Fruit fly (Drosophila melanogaster) whole organism, embryonic: Measurements from ENCODE around the gene mil.

Experiments used
- ATbp ChIP-seq: fragments of 200-800 bp; sonication (Bioruptor generic); optimal IDR thresholded peaks from 2 replicates; lab custom pipeline; 2017; ENCODE audit warnings: missing biosample characterization, mild to moderate bottlenecking, missing genetic modification characterization, missing genetic modification reagents
- CG10147 ChIP-seq: fragments of 200-800 bp; sonication (Bioruptor generic); optimal IDR thresholded peaks from 2 replicates; lab custom pipeline; 2019; ENCODE audit warnings: missing biosample characterization, mild to moderate bottlenecking, missing genetic modification characterization, moderate library complexity
- CG10267 ChIP-seq: fragments of 200-800 bp; sonication (Bioruptor generic); optimal IDR thresholded peaks from 2 replicates; lab custom pipeline; 2018; ENCODE audit warnings: missing biosample characterization, mild to moderate bottlenecking, missing genetic modification characterization, moderate library complexity
- CG10366 ChIP-seq: fragments of 200-800 bp; sonication (Bioruptor generic); IDR thresholded peaks from 2 replicates; pipeline ENCODE4 v1.3.6; 2022; ENCODE audit warnings: missing biosample characterization, missing genetic modification characterization
- CG10431 ChIP-seq: fragments of 200-800 bp; sonication (Bioruptor generic); optimal IDR thresholded peaks from 3 replicates; lab custom pipeline; 2018; ENCODE audit warnings: missing biosample characterization, mild to moderate bottlenecking, missing genetic modification characterization
- CG12236 ChIP-seq: fragments of 200-800 bp; sonication (Bioruptor generic); optimal IDR thresholded peaks from 2 replicates; lab custom pipeline; 2016; ENCODE audit warnings: missing biosample characterization, missing genetic modification characterization
- CG13287 ChIP-seq: fragments of 200-800 bp; sonication (Bioruptor generic); IDR thresholded peaks from 2 replicates; pipeline ENCODE4 v1.3.6; 2022; ENCODE audit warnings: missing biosample characterization, missing genetic modification characterization; ENCODE audit not compliant: partially characterized antibody
- CG14050 ChIP-seq: fragments of 200-800 bp; sonication (Bioruptor generic); IDR thresholded peaks from 3 replicates; pipeline ENCODE4 v1.3.6; 2022; ENCODE audit warnings: missing biosample characterization, missing genetic modification characterization
- CG17186 ChIP-seq: fragments of 200-800 bp; sonication (Bioruptor generic); optimal IDR thresholded peaks from 3 replicates; lab custom pipeline; 2017; ENCODE audit warnings: missing biosample characterization, missing genetic modification reagents, missing genetic modification characterization
- CG17361 ChIP-seq: fragments of 200-800 bp; sonication (Bioruptor generic); IDR thresholded peaks from 3 replicates; pipeline ENCODE4 v1.3.6; 2022; ENCODE audit warnings: missing biosample characterization, missing genetic modification characterization
- CG17385 ChIP-seq: fragments of 200-800 bp; sonication (Bioruptor generic); optimal IDR thresholded peaks from 3 replicates; lab custom pipeline; 2018; ENCODE audit warnings: missing biosample characterization, mild to moderate bottlenecking, missing genetic modification characterization
- CG17829 ChIP-seq: fragments of 200-800 bp; optimal IDR thresholded peaks from 2 replicates; lab custom pipeline; 2019; ENCODE audit warnings: missing biosample characterization, mild to moderate bottlenecking, missing genetic modification characterization, moderate library complexity
- CG2116 ChIP-seq: fragments of 200-800 bp; sonication (Bioruptor generic); optimal IDR thresholded peaks from 3 replicates; lab custom pipeline; 2018; ENCODE audit warnings: missing biosample characterization, mild to moderate bottlenecking, missing genetic modification characterization
- CG2712 ChIP-seq: fragments of 200-800 bp; optimal IDR thresholded peaks from 3 replicates; lab custom pipeline; 2019; ENCODE audit warnings: missing biosample characterization, mild to moderate bottlenecking, missing genetic modification characterization, moderate library complexity
- CG34224 ChIP-seq: fragments of 200-800 bp; sonication (Bioruptor generic); IDR thresholded peaks from 3 replicates; pipeline ENCODE4 v1.3.6; 2022; ENCODE audit warnings: missing biosample characterization, missing genetic modification characterization; ENCODE audit not compliant: partially characterized antibody
- CG4424 ChIP-seq: fragments of 200-800 bp; sonication (Bioruptor generic); optimal IDR thresholded peaks from 3 replicates; lab custom pipeline; 2016; ENCODE audit warnings: missing biosample characterization, missing genetic modification characterization
- CG4617 ChIP-seq: fragments of 200-800 bp; sonication (Bioruptor generic); optimal IDR thresholded peaks from 3 replicates; lab custom pipeline; 2016; ENCODE audit warnings: missing biosample characterization, missing genetic modification characterization, borderline replicate concordance
- CG9797 ChIP-seq: fragments of 200-800 bp; sonication (Bioruptor generic); optimal IDR thresholded peaks from 3 replicates; lab custom pipeline; 2018; ENCODE audit warnings: missing biosample characterization, mild to moderate bottlenecking, missing genetic modification characterization
- D19B ChIP-seq: fragments of 200-800 bp; sonication (Bioruptor generic); optimal IDR thresholded peaks from 2 replicates; lab custom pipeline; 2017; ENCODE audit warnings: missing biosample characterization, mild to moderate bottlenecking, missing genetic modification characterization
- E2f2 ChIP-seq: fragments of 200-800 bp; sonication (Bioruptor generic); IDR thresholded peaks from 2 replicates; pipeline ENCODE4 v1.3.6; 2022; ENCODE audit warnings: missing biosample characterization, missing genetic modification characterization
- ERR ChIP-seq: fragments of 200-800 bp; sonication (Bioruptor generic); optimal IDR thresholded peaks from 2 replicates; lab custom pipeline; 2016; ENCODE audit warnings: missing biosample characterization, missing genetic modification characterization
- HmgZ ChIP-seq: fragments of 200-800 bp; sonication (Bioruptor generic); optimal IDR thresholded peaks from 2 replicates; lab custom pipeline; 2018; ENCODE audit warnings: missing biosample characterization, mild to moderate bottlenecking, missing genetic modification characterization
- Hmx ChIP-seq: fragments of 200-800 bp; sonication (Bioruptor generic); optimal IDR thresholded peaks from 2 replicates; lab custom pipeline; 2016; ENCODE audit warnings: missing biosample characterization, missing genetic modification characterization
- MBD-R2 ChIP-seq: fragments of 200-800 bp; sonication (Bioruptor generic); IDR thresholded peaks from 2 replicates; pipeline ENCODE4 v1.3.6; 2022; ENCODE audit warnings: missing biosample characterization, missing genetic modification characterization
- MESR4 ChIP-seq: fragments of 200-800 bp; sonication (Bioruptor generic); optimal IDR thresholded peaks from 2 replicates; lab custom pipeline; 2018; ENCODE audit warnings: missing biosample characterization, mild to moderate bottlenecking, missing genetic modification characterization, moderate library complexity
- Nf-YC ChIP-seq: fragments of 200-800 bp; optimal IDR thresholded peaks from 3 replicates; lab custom pipeline; 2019; ENCODE audit warnings: missing biosample characterization, mild to moderate bottlenecking, missing genetic modification characterization, moderate library complexity
- Xbp1 ChIP-seq: fragments of 200-800 bp; sonication (Bioruptor generic); optimal IDR thresholded peaks from 3 replicates; lab custom pipeline; 2016; ENCODE audit warnings: missing biosample characterization, mild to moderate bottlenecking, missing genetic modification characterization
- YL-1 ChIP-seq: fragments of 200-800 bp; sonication (Bioruptor generic); optimal IDR thresholded peaks from 3 replicates; lab custom pipeline; 2017; ENCODE audit warnings: missing biosample characterization, mild to moderate bottlenecking, missing genetic modification characterization
- ap ChIP-seq: fragments of 200-800 bp; sonication (Bioruptor generic); IDR thresholded peaks from 2 replicates; pipeline ENCODE4 v1.3.6; 2022; ENCODE audit warnings: missing biosample characterization, missing genetic modification characterization
- az2 ChIP-seq: fragments of 200-800 bp; sonication (Bioruptor generic); optimal IDR thresholded peaks from 3 replicates; lab custom pipeline; 2016; ENCODE audit warnings: missing biosample characterization, missing genetic modification characterization
- br ChIP-seq: fragments of >200 bp; optimal IDR thresholded peaks from 2 replicates; lab custom pipeline; 2017
- bsh ChIP-seq, 2 experiments: fragments of 200-800 bp; sonication (Bioruptor generic); optimal IDR thresholded peaks; 2 replicates each; lab custom pipeline; 2017 to 2018; ENCODE audit warnings: mild to moderate bottlenecking in 2 of 2, missing biosample characterization in 2 of 2, missing genetic modification characterization in 2 of 2, moderate library complexity in 1 of 2
- croc ChIP-seq: fragments of 200-800 bp; sonication (Bioruptor generic); conservative IDR thresholded peaks from 3 replicates; pipeline ENCODE4 v1.3.6; 2022; ENCODE audit warnings: missing biosample characterization, missing genetic modification characterization
- gem ChIP-seq: fragments of 200-800 bp; sonication (Bioruptor generic); optimal IDR thresholded peaks from 2 replicates; lab custom pipeline; 2019; ENCODE audit warnings: missing biosample characterization, mild to moderate bottlenecking, missing genetic modification characterization, moderate library complexity
- gsb ChIP-seq: fragments of 200-800 bp; sonication (Bioruptor generic); IDR thresholded peaks from 2 replicates; pipeline ENCODE4 v1.3.6; 2022; ENCODE audit warnings: missing biosample characterization, missing genetic modification characterization
- gsb-n ChIP-seq: fragments of 200-800 bp; sonication (Bioruptor generic); optimal IDR thresholded peaks from 3 replicates; lab custom pipeline; 2018; ENCODE audit warnings: missing biosample characterization, mild to moderate bottlenecking, missing genetic modification characterization
- hbn ChIP-seq: fragments of 200-800 bp; sonication (Bioruptor generic); IDR thresholded peaks from 2 replicates; pipeline ENCODE4 v1.3.6; 2022; ENCODE audit warnings: missing biosample characterization, missing genetic modification characterization; ENCODE audit not compliant: partially characterized antibody
- hth ChIP-seq: fragments of >200 bp; optimal IDR thresholded peaks from 2 replicates; lab custom pipeline; 2017; ENCODE audit warnings: inconsistent platforms
- klu ChIP-seq: fragments of 200-800 bp; sonication (Bioruptor generic); IDR thresholded peaks from 2 replicates; pipeline ENCODE4 v1.3.6; 2022; ENCODE audit warnings: missing biosample characterization, missing genetic modification characterization
- luna ChIP-seq: fragments of 200-800 bp; sonication (Bioruptor generic); optimal IDR thresholded peaks from 2 replicates; lab custom pipeline; 2016; ENCODE audit warnings: missing biosample characterization, missing genetic modification characterization
- onecut ChIP-seq: fragments of 200-800 bp; sonication (Bioruptor generic); IDR thresholded peaks from 2 replicates; pipeline ENCODE4 v1.3.6; 2022; ENCODE audit warnings: missing biosample characterization, missing genetic modification characterization
- org-1 ChIP-seq: fragments of 200-800 bp; sonication (Bioruptor generic); optimal IDR thresholded peaks from 2 replicates; lab custom pipeline; 2017; ENCODE audit warnings: missing biosample characterization, missing genetic modification characterization
- pho ChIP-seq: fragments of 200-800 bp; sonication (Bioruptor generic); optimal IDR thresholded peaks from 2 replicates; lab custom pipeline; 2016; ENCODE audit warnings: missing biosample characterization, missing genetic modification characterization
- pzg ChIP-seq: fragments of 200-800 bp; sonication (Bioruptor generic); optimal IDR thresholded peaks from 3 replicates; lab custom pipeline; 2018; ENCODE audit warnings: missing biosample characterization, mild to moderate bottlenecking, missing genetic modification characterization, moderate library complexity
- row ChIP-seq: fragments of 200-800 bp; sonication (Bioruptor generic); IDR thresholded peaks from 3 replicates; pipeline ENCODE4 v1.3.6; 2022; ENCODE audit warnings: missing biosample characterization, missing genetic modification characterization
- shn ChIP-seq: fragments of 200-800 bp; sonication (Bioruptor generic); optimal IDR thresholded peaks from 3 replicates; lab custom pipeline; 2016; ENCODE audit warnings: missing biosample characterization, missing genetic modification characterization
- sim ChIP-seq: fragments of 200-800 bp; sonication (Bioruptor generic); IDR thresholded peaks from 2 replicates; pipeline ENCODE4 v1.3.6; 2022; ENCODE audit warnings: missing biosample characterization, missing genetic modification characterization
- sqz ChIP-seq: fragments of 200-800 bp; sonication (Bioruptor generic); optimal IDR thresholded peaks from 3 replicates; lab custom pipeline; 2018; ENCODE audit warnings: missing biosample characterization, mild to moderate bottlenecking, missing genetic modification characterization
- trem ChIP-seq: fragments of 200-800 bp; optimal IDR thresholded peaks from 3 replicates; lab custom pipeline; 2019; ENCODE audit warnings: missing biosample characterization, mild to moderate bottlenecking, missing genetic modification characterization, moderate library complexity
- unpg ChIP-seq: fragments of 200-800 bp; sonication (Bioruptor generic); optimal IDR thresholded peaks from 3 replicates; lab custom pipeline; 2018; ENCODE audit warnings: missing biosample characterization, mild to moderate bottlenecking, missing genetic modification characterization, moderate library complexity

mil gene

DNA sequence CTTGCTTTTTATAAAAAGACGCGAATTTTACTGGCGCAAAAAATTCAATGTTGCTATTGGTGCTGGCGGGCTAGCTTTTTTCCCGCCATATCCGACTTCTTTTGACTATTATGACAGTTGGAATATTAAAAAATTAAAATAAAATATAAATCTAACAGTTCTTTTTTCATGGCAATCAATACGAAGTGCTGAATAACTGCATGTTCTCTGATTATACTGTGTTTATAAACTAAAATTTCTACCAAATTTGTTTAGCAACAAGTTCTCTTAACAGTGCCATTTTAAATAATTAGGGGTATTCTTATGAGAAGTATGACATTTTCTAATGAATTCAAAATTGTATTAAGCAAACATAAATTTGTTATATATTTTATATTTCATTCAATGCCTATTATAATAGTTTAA, 7.1 kb downstream of the mil start, which contains the start of gene Boh1 (continued):
- no peak for TF ChIP-seq CG4617 (GFP tag; lab: Kevin White, UChicago)
- peak; percentile 34 for TF ChIP-seq HmgZ (tag; lab: Kevin White, UChicago)
- no peak for TF ChIP-seq CG17186 (GFP tag; lab: Kevin White, UChicago)
- no peak for TF ChIP-seq br
- TF ChIP-seq CG10147 (GFP tag; lab: Kevin White, UChicago): peak; percentile 8

DNA sequence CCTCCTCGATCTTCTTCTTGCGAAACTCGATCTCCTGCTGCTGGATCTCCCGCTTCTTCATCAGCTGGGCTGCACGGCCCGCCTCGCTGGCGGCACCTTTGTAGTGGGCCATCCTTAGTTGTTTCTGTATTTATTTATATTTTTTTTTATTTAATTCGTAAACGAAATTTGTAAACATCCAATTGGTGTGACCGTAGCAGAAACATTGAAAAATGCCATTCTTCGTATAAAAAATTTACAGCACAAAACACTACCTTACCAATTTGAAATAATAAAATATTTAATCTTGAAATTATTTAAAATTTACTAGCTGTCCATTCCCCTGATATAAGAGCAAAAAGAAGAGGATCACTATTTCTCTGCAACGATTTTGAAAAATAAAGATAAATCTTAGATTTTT, 8.6 kb downstream of the mil start, which contains the start of gene CG12259:
CG12259 (minus strand) TSS at position 207 of the 400 bp plus-strand sequence.
- TF ChIP-seq CG2116 (GFP tag; lab: Kevin White, UChicago) (peak; percentile 14), croc (GFP tag; lab: Robert Waterston, UW) (no peak), gsb (GFP tag; lab: Robert Waterston, UW) (no peak), CG17361 (GFP tag; lab: Robert Waterston, UW) (peak; percentile 27; the same call in 1 of the 3 replicates), CG14050 (GFP tag; lab: Robert Waterston, UW) (no peak), org-1 (no peak), YL-1 (peak; percentile 13), CG13287 (GFP tag; lab: Robert Waterston, UW) (0 out of 2 replicates have a peak, but pooled peaks have one; percentile 25), luna (GFP tag; lab: Kevin White, UChicago) (no peak), az2 (no peak), gem (tag; lab: Kevin White, UChicago) (peak; percentile 29), ATbp (GFP tag; lab: Kevin White, UChicago) (peak; percentile 7), Hmx (GFP tag; lab: Kevin White, UChicago) (no peak), MESR4 (GFP tag; lab: Kevin White, UChicago) (peak; percentile 25), CG10267 (tag; lab: Kevin White, UChicago) (peak; percentile 50), trem (peak; percentile 43), MBD-R2 (GFP tag; lab: Robert Waterston, UW) (peak; percentile 59), Xbp1 (GFP tag; lab: Kevin White, UChicago) (no peak), ap (GFP tag; lab: Robert Waterston, UW) (no peak), CG4424 (GFP tag; lab: Kevin White, UChicago) (no peak), CG10431 (GFP tag; lab: Kevin White, UChicago) (no peak), unpg (GFP tag; lab: Kevin White, UChicago) (no peak), CG34224 (GFP tag; lab: Robert Waterston, UW) (0 out of 3 replicates have a peak, but pooled peaks have one; percentile 10), klu (GFP tag; lab: Robert Waterston, UW) (no peak), CG10366 (GFP tag; lab: Robert Waterston, UW) (no peak), Nf-YC (tag; lab: Kevin White, UChicago) (peak; percentile 12), gsb-n (peak; percentile 12), sim (GFP tag; lab: Robert Waterston, UW) (no peak), hth (lab: Kevin White, UChicago) (no peak), D19B (no peak), CG17829 (peak; percentile 14), row (GFP tag; lab: Robert Waterston, UW) (peak; percentile 76), sqz (peak; percentile 56), pzg (peak; percentile 12), hbn (GFP tag; lab: Robert Waterston, UW) (no peak), bsh (GFP tag; optimal IDR thresholded peaks at IDR 0.05; lab: Kevin White, UChicago) (no peak), pho (GFP tag; lab: Kevin White, UChicago) (no peak), CG2712 (peak; percentile 23), E2f2 (GFP tag; lab: Robert Waterston, UW) (0 out of 2 replicates have a peak, but pooled peaks have one; percentile 21), CG17385 (GFP tag; lab: Kevin White, UChicago) (peak; percentile 21), CG9797 (GFP tag; lab: Kevin White, UChicago) (peak; percentile 35), CG12236 (GFP tag; lab: Kevin White, UChicago) (no peak), onecut (GFP tag; lab: Robert Waterston, UW) (no peak), ERR (GFP tag; lab: Kevin White, UChicago) (no peak), shn (no peak)
